Worm (Caenorhabditis elegans) whole organism, young adult: ENCODE measurements around the gene ced-7.
A peak's percentile ranks its signal among the peaks of the same experiment; 100 is the strongest.

Experiments used
- B0019.2 ChIP-seq: fragments of 200-800 bp; sonication (Bioruptor generic); conservative IDR thresholded peaks from 2 replicates; pipeline ENCODE4 v1.3.6; 2022; ENCODE audit warnings: missing genetic modification reagents, missing genetic modification characterization, missing compliant biosample characterization
- B0261.1 ChIP-seq: sonication (generic microtip); optimal IDR thresholded peaks from 2 replicates; lab custom pipeline; 2016; ENCODE audit warnings: mild to moderate bottlenecking, missing genetic modification characterization, moderate library complexity, missing compliant biosample characterization
- B0336.3 ChIP-seq: fragments of 200-800 bp; sonication (Bioruptor generic); IDR thresholded peaks from 2 replicates; pipeline ENCODE4 v1.3.6; 2022; ENCODE audit warnings: missing genetic modification characterization, missing compliant biosample characterization
- F37B4.10 ChIP-seq: fragments of 200-800 bp; sonication (Bioruptor generic); IDR thresholded peaks from 2 replicates; pipeline ENCODE4 v1.3.6; 2022; ENCODE audit warnings: missing genetic modification characterization, missing compliant biosample characterization
- F49E8.2 ChIP-seq: sonication (generic microtip); optimal IDR thresholded peaks from 3 replicates; lab custom pipeline; 2017; ENCODE audit warnings: missing genetic modification characterization, mild to moderate bottlenecking, missing compliant biosample characterization, antibody characterized with exemption, moderate library complexity; ENCODE audit not compliant: insufficient read depth
- F57A8.1 ChIP-seq: fragments of 200-800 bp; sonication (Bioruptor generic); optimal IDR thresholded peaks from 2 replicates; lab custom pipeline; 2018; ENCODE audit warnings: mild to moderate bottlenecking, missing genetic modification characterization, moderate library complexity, missing compliant biosample characterization
- K11D2.4 ChIP-seq: fragments of 200-800 bp; sonication (Bioruptor generic); IDR thresholded peaks from 2 replicates; pipeline ENCODE4 v1.3.6; 2022; ENCODE audit warnings: missing genetic modification reagents, missing genetic modification characterization, missing compliant biosample characterization
- K12H6.12 ChIP-seq: fragments of 200-800 bp; sonication (Bioruptor generic); optimal IDR thresholded peaks from 2 replicates; lab custom pipeline; 2018; ENCODE audit warnings: mild to moderate bottlenecking, missing genetic modification characterization, missing compliant biosample characterization
- T26A5.8 ChIP-seq: sonication (generic microtip); optimal IDR thresholded peaks from 2 replicates; lab custom pipeline; 2016; ENCODE audit warnings: missing genetic modification characterization, missing compliant biosample characterization
- Y53F4B.3 ChIP-seq: fragments of 200-800 bp; sonication (Bioruptor generic); IDR thresholded peaks from 2 replicates; pipeline ENCODE4 v1.3.6; 2022; ENCODE audit warnings: missing genetic modification reagents, missing genetic modification characterization, missing compliant biosample characterization
- Y79H2A.3 ChIP-seq: fragments of 200-800 bp; sonication (Bioruptor generic); conservative IDR thresholded peaks from 2 replicates; pipeline ENCODE4 v1.3.6; 2022; ENCODE audit warnings: missing genetic modification reagents, missing genetic modification characterization, missing compliant biosample characterization
- akir-1 ChIP-seq: fragments of 200-800 bp; sonication (Bioruptor generic); optimal IDR thresholded peaks from 2 replicates; lab custom pipeline; 2018; ENCODE audit warnings: mild to moderate bottlenecking, missing genetic modification characterization, moderate library complexity, missing compliant biosample characterization
- ama-1 ChIP-seq, 3 experiments: fragments of 150-350 bp in 1 of 3; sonication (generic microtip) in 2 of 3; optimal IDR thresholded peaks; 2 replicates each; lab custom pipeline; 2014 to 2018; ENCODE audit warnings: missing biosample characterization in 2 of 3, missing genetic modification characterization in 2 of 3, missing genetic modification reagents in 2 of 3
- aptf-2 ChIP-seq: fragments of 200-800 bp; sonication (Bioruptor generic); conservative IDR thresholded peaks from 2 replicates; pipeline ENCODE4 v1.3.6; 2022; ENCODE audit warnings: missing genetic modification reagents, missing genetic modification characterization, missing compliant biosample characterization
- aptf-3 ChIP-seq: fragments of 200-800 bp; sonication (Bioruptor generic); IDR thresholded peaks from 2 replicates; pipeline ENCODE4 v1.3.6; 2022; ENCODE audit warnings: missing genetic modification characterization, missing compliant biosample characterization
- atf-7 ChIP-seq: sonication (generic microtip); optimal IDR thresholded peaks from 2 replicates; lab custom pipeline; 2017; ENCODE audit warnings: mild to moderate bottlenecking, missing genetic modification characterization, missing compliant biosample characterization
- bed-2 ChIP-seq: fragments of 200-800 bp; sonication (Bioruptor generic); IDR thresholded peaks from 2 replicates; pipeline ENCODE4 v1.3.6; 2022; ENCODE audit warnings: missing genetic modification reagents, missing genetic modification characterization, missing compliant biosample characterization
- ccch-3 ChIP-seq: fragments of 200-800 bp; sonication (Bioruptor generic); optimal IDR thresholded peaks from 2 replicates; lab custom pipeline; 2018; ENCODE audit warnings: mild to moderate bottlenecking, missing genetic modification characterization, missing compliant biosample characterization
- cebp-2 ChIP-seq: fragments of 200-800 bp; sonication (Bioruptor generic); IDR thresholded peaks from 2 replicates; pipeline ENCODE4 v1.3.6; 2022; ENCODE audit warnings: missing genetic modification characterization, missing compliant biosample characterization
- ceh-58 ChIP-seq: fragments of 200-800 bp; sonication (Bioruptor generic); IDR thresholded peaks from 2 replicates; pipeline ENCODE4 v1.3.6; 2022; ENCODE audit warnings: missing genetic modification characterization, missing compliant biosample characterization
- dpff-1 ChIP-seq: sonication (generic microtip); optimal IDR thresholded peaks from 2 replicates; lab custom pipeline; 2017; ENCODE audit warnings: mild to moderate bottlenecking, missing genetic modification characterization, missing compliant biosample characterization
- efl-1 ChIP-seq: fragments of 150-350 bp; optimal IDR thresholded peaks from 2 replicates; lab custom pipeline; 2014; ENCODE audit warnings: missing biosample characterization, missing genetic modification reagents, missing genetic modification characterization
- egl-44 ChIP-seq: fragments of 200-800 bp; sonication (Bioruptor generic); IDR thresholded peaks from 2 replicates; pipeline ENCODE4 v1.3.6; 2022; ENCODE audit warnings: missing genetic modification reagents, missing genetic modification characterization, missing compliant biosample characterization
- egrh-3 ChIP-seq: fragments of 200-800 bp; sonication (Bioruptor generic); IDR thresholded peaks from 2 replicates; pipeline ENCODE4 v1.3.6; 2022; ENCODE audit warnings: missing genetic modification reagents, missing genetic modification characterization, missing compliant biosample characterization
- let-526 ChIP-seq: fragments of 200-800 bp; sonication (Bioruptor generic); IDR thresholded peaks from 2 replicates; pipeline ENCODE4 v1.3.6; 2022; ENCODE audit warnings: missing genetic modification reagents, missing genetic modification characterization, missing compliant biosample characterization
- lin-26 ChIP-seq: fragments of 200-800 bp; sonication (Bioruptor generic); IDR thresholded peaks from 2 replicates; pipeline ENCODE4 v1.3.6; 2022; ENCODE audit warnings: missing genetic modification reagents, missing genetic modification characterization, missing compliant biosample characterization
- lin-40 ChIP-seq: sonication (generic microtip); optimal IDR thresholded peaks from 2 replicates; lab custom pipeline; 2016; ENCODE audit warnings: missing genetic modification characterization, mild to moderate bottlenecking, missing compliant biosample characterization, missing genotype, missing genetic modification reagents
- lir-1 ChIP-seq: fragments of 200-800 bp; sonication (Bioruptor generic); conservative IDR thresholded peaks from 2 replicates; pipeline ENCODE4 v1.3.6; 2022; ENCODE audit warnings: missing genetic modification reagents, missing genetic modification characterization, missing compliant biosample characterization
- lsy-27 ChIP-seq: sonication (generic microtip); optimal IDR thresholded peaks from 2 replicates; lab custom pipeline; 2017; ENCODE audit warnings: missing genetic modification characterization, mild to moderate bottlenecking, missing compliant biosample characterization, antibody characterized with exemption, missing genotype, borderline replicate concordance; ENCODE audit not compliant: insufficient read depth
- madf-3 ChIP-seq: fragments of 200-800 bp; sonication (Bioruptor generic); IDR thresholded peaks from 2 replicates; pipeline ENCODE4 v1.3.6; 2022; ENCODE audit warnings: missing genetic modification reagents, missing genetic modification characterization, missing compliant biosample characterization
- mel-28 ChIP-seq: sonication (generic microtip); optimal IDR thresholded peaks from 2 replicates; lab custom pipeline; 2016; ENCODE audit warnings: borderline replicate concordance, mild to moderate bottlenecking, missing genetic modification characterization, missing compliant biosample characterization
- nfyb-1 ChIP-seq: fragments of 200-800 bp; sonication (Bioruptor generic); IDR thresholded peaks from 2 replicates; pipeline ENCODE4 v1.3.6; 2022; ENCODE audit warnings: missing genetic modification reagents, missing genetic modification characterization, missing compliant biosample characterization
- nhr-179 ChIP-seq: sonication (generic microtip); optimal IDR thresholded peaks from 2 replicates; lab custom pipeline; 2016; ENCODE audit warnings: mild to moderate bottlenecking, missing genetic modification characterization, missing compliant biosample characterization
- rec-8 ChIP-seq, 2 experiments: sonication (generic microtip); optimal IDR thresholded peaks; 2 replicates each; lab custom pipeline; 2016; ENCODE audit warnings: mild to moderate bottlenecking in 2 of 2, missing genetic modification characterization in 2 of 2, missing genetic modification reagents in 2 of 2, missing genotype in 2 of 2, missing biosample characterization in 1 of 2, missing compliant biosample characterization in 1 of 2, moderate library complexity in 1 of 2
- rpc-1 ChIP-seq, 2 experiments: fragments of 150-350 bp in 1 of 2; sonication (generic microtip) in 1 of 2; optimal IDR thresholded peaks; 2 replicates each; lab custom pipeline; 2014 to 2018; ENCODE audit warnings: missing biosample characterization in 1 of 2, missing genetic modification characterization in 1 of 2, missing genetic modification reagents in 1 of 2, missing genotype in 1 of 2
- sea-2 ChIP-seq: fragments of 200-800 bp; sonication (Bioruptor generic); IDR thresholded peaks from 2 replicates; pipeline ENCODE4 v1.3.6; 2022; ENCODE audit warnings: missing genetic modification characterization, missing compliant biosample characterization
- snpc-1.1 ChIP-seq: sonication (generic microtip); optimal IDR thresholded peaks from 2 replicates; lab custom pipeline; 2017; ENCODE audit warnings: missing genetic modification characterization, mild to moderate bottlenecking, missing compliant biosample characterization, antibody characterized with exemption, moderate library complexity, missing genotype, missing genetic modification reagents; ENCODE audit not compliant: insufficient read depth
- snpc-1.3 ChIP-seq: sonication (generic microtip); optimal IDR thresholded peaks from 2 replicates; lab custom pipeline; 2017; ENCODE audit warnings: missing genetic modification characterization, mild to moderate bottlenecking, missing compliant biosample characterization, antibody characterized with exemption, moderate library complexity, missing genotype, missing genetic modification reagents; ENCODE audit not compliant: insufficient read depth
- sptf-2 ChIP-seq: fragments of 200-800 bp; sonication (Bioruptor generic); optimal IDR thresholded peaks from 2 replicates; lab custom pipeline; 2018; ENCODE audit warnings: mild to moderate bottlenecking, missing genetic modification characterization, missing compliant biosample characterization
- tbp1 ChIP-seq: fragments of 200-800 bp; sonication (Bioruptor generic); optimal IDR thresholded peaks from 2 replicates; lab custom pipeline; 2018; ENCODE audit warnings: mild to moderate bottlenecking, missing genetic modification characterization, missing compliant biosample characterization
- unc-130 ChIP-seq: sonication (generic microtip); optimal IDR thresholded peaks from 2 replicates; lab custom pipeline; 2016; ENCODE audit warnings: missing genetic modification reagents, missing genetic modification characterization, missing compliant biosample characterization
- xnd-1 ChIP-seq: sonication (generic microtip); optimal IDR thresholded peaks from 2 replicates; lab custom pipeline; 2016; ENCODE audit warnings: missing genotype, missing genetic modification reagents, missing genetic modification characterization, missing compliant biosample characterization
- zim-3 ChIP-seq: sonication (generic microtip); optimal IDR thresholded peaks from 2 replicates; lab custom pipeline; 2017; ENCODE audit warnings: mild to moderate bottlenecking, missing genetic modification characterization, moderate library complexity, missing compliant biosample characterization
- ztf-22 ChIP-seq: fragments of 200-800 bp; sonication (Bioruptor generic); optimal IDR thresholded peaks from 2 replicates; lab custom pipeline; 2018; ENCODE audit warnings: mild to moderate bottlenecking, missing genetic modification characterization, moderate library complexity, missing compliant biosample characterization
- ztf-26 ChIP-seq: sonication (generic microtip); optimal IDR thresholded peaks from 2 replicates; lab custom pipeline; 2017; ENCODE audit warnings: missing genetic modification characterization, missing compliant biosample characterization
- ztf-28 ChIP-seq: fragments of 200-800 bp; sonication (Bioruptor generic); IDR thresholded peaks from 2 replicates; pipeline ENCODE4 v1.3.6; 2022; ENCODE audit warnings: missing genetic modification reagents, missing genetic modification characterization, missing compliant biosample characterization
- ztf-3 ChIP-seq: fragments of 200-800 bp; sonication (Bioruptor generic); optimal IDR thresholded peaks from 2 replicates; lab custom pipeline; 2018; ENCODE audit warnings: mild to moderate bottlenecking, missing genetic modification characterization, missing compliant biosample characterization

The ced-7 gene

DNA sequence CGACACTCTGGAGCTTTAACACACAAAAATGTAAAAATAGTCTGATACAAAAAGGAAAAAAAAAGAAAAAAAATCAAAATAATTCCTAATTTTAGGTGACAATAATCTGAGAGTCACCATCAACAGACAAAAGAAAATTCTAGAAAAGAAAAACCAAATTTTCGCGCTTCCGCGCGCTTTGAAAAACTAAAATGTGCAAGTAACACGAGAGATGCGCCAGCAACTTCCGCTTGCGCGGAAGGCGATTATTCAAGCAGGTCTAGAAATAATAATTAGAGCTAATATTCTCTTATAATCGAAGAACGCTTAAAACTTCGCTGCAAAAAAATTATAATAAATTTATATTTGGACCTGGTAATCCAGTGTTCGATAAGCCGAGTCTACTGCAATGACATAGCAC lies 37.0 kb upstream of the ced-7 start (continued):
- TF ChIP-seq snpc-1.3 (peak; percentile 96), F37B4.10 (GFP tag; lab: Robert Waterston, UW) (peak; percentile 91; the same call in 1 of the 2 replicates), tbp1 (GFP tag; lab: Kevin White, UChicago) (peak; percentile 75), rpc-1 (optimal IDR thresholded peaks at IDR 0.05; lab: Kevin White, UChicago) (peak; percentile 15), rpc-1 (tag; optimal IDR thresholded peaks at IDR 0.05; lab: Kevin White, UChicago) (no peak), ztf-3 (GFP tag; lab: Kevin White, UChicago) (no peak), aptf-2 (GFP tag; lab: Robert Waterston, UW) (peak; percentile 68; the same call in 1 of the 2 replicates), sea-2 (GFP tag; lab: Robert Waterston, UW) (no peak), B0261.1 (tag; lab: Kevin White, UChicago) (no peak), cebp-2 (no peak), sptf-2 (GFP tag; lab: Kevin White, UChicago) (no peak), ceh-58 (GFP tag; lab: Robert Waterston, UW) (no peak), F57A8.1 (GFP tag; lab: Kevin White, UChicago) (no peak), nhr-179 (tag; lab: Kevin White, UChicago) (no peak), ztf-26 (tag; lab: Kevin White, UChicago) (no peak), B0336.3 (GFP tag; lab: Robert Waterston, UW) (peak; percentile 97), T26A5.8 (tag; lab: Kevin White, UChicago) (peak; percentile 3), egl-44 (no peak), atf-7 (tag; lab: Kevin White, UChicago) (no peak), mel-28 (no peak), egrh-3 (GFP tag; lab: Robert Waterston, UW) (no peak), zim-3 (tag; lab: Kevin White, UChicago) (no peak), rec-8 (tag; optimal IDR thresholded peaks at IDR 0.05; lab: Kevin White, UChicago) (peak in 1 of 2 experiments; percentile 17), dpff-1 (tag; lab: Kevin White, UChicago) (no peak), efl-1 (GFP tag; lab: Kevin White, UChicago) (peak; percentile 99), let-526 (GFP tag; lab: Robert Waterston, UW) (no peak), lir-1 (GFP tag; lab: Robert Waterston, UW) (peak; percentile 93), akir-1 (GFP tag; lab: Kevin White, UChicago) (no peak), Y79H2A.3 (GFP tag; lab: Robert Waterston, UW) (peak; percentile 97), ccch-3 (GFP tag; lab: Kevin White, UChicago) (no peak), B0019.2 (GFP tag; lab: Robert Waterston, UW) (peak; percentile 99), snpc-1.1 (peak; percentile 83), ama-1 (optimal IDR thresholded peaks at IDR 0.05; lab: Kevin White, UChicago) (no peak), ama-1 (GFP tag; optimal IDR thresholded peaks at IDR 0.05; lab: Kevin White, UChicago) (peak in 1 of 2 experiments; percentile 42), madf-3 (GFP tag; lab: Robert Waterston, UW) (peak; percentile 97), aptf-3 (no peak), K11D2.4 (0 out of 2 replicates have a peak, but pooled peaks have one; percentile 21), K12H6.12 (tag; lab: Kevin White, UChicago) (no peak), unc-130 (GFP tag; lab: Kevin White, UChicago) (peak; percentile 95), ztf-22 (GFP tag; lab: Kevin White, UChicago) (no peak), Y53F4B.3 (GFP tag; lab: Robert Waterston, UW) (peak; percentile 73), nfyb-1 (GFP tag; lab: Robert Waterston, UW) (peak; percentile 87; the same call in 1 of the 2 replicates), F49E8.2 (peak; percentile 97), lin-40 (tag; lab: Kevin White, UChicago) (no peak), lsy-27 (tag; lab: Kevin White, UChicago) (peak; percentile 40), bed-2 (GFP tag; lab: Robert Waterston, UW) (no peak), xnd-1 (tag; lab: Kevin White, UChicago) (peak; percentile 100), ztf-28 (peak; percentile 94), lin-26 (GFP tag; lab: Robert Waterston, UW) (peak; percentile 87)
